Worm (Caenorhabditis elegans): ENCODE data around the gene F47C12.6.

ce11 chrIV:4013621-4014020, 20.4 kb upstream of the F47C12.6 start:
- TF ChIP-seq hlh-30 (tag; optimal IDR thresholded peaks at IDR 0.05; ENCODE audit: insufficient read depth) (no peak), pqm-1 (tag; optimal IDR thresholded peaks at IDR 0.05) (no peak)
